Worm (Caenorhabditis elegans) whole organism, mixed stage, embryonic: ENCODE data around the gene T19D12.5.

Source experiments
- elt-1 ChIP-seq: sonication (generic microtip); optimal IDR thresholded peaks from 2 replicates; lab custom pipeline; 2017; ENCODE audit warnings: missing genetic modification characterization, mild to moderate bottlenecking, missing compliant biosample characterization, antibody characterized with exemption, moderate library complexity, borderline replicate concordance; ENCODE audit not compliant: insufficient read depth
- mep-1 ChIP-seq: fragments of 150-350 bp; optimal IDR thresholded peaks from 2 replicates; lab custom pipeline; 2017; ENCODE audit warnings: missing biosample characterization, missing genetic modification reagents, missing genetic modification characterization, inconsistent platforms

ce11 chrII:6619007-6619406, 17.0 kb downstream of the T19D12.5 start:
- no peak for TF ChIP-seq elt-1 (tag; lab: Kevin White, UChicago)
- no peak for TF ChIP-seq mep-1 (tag; lab: Kevin White, UChicago)
